Worm (Caenorhabditis elegans) whole organism, young adult: Measurements from ENCODE around the gene T26A5.2.

ENCODE experiments used
- F22D6.2 ChIP-seq: sonication (generic microtip); optimal IDR thresholded peaks from 2 replicates; lab custom pipeline; 2016; ENCODE audit warnings: mild to moderate bottlenecking, missing genetic modification characterization, missing compliant biosample characterization
- F23B12.7 ChIP-seq: sonication (generic microtip); optimal IDR thresholded peaks from 2 replicates; lab custom pipeline; 2017; ENCODE audit warnings: missing genetic modification characterization, mild to moderate bottlenecking, missing compliant biosample characterization, antibody characterized with exemption, moderate library complexity; ENCODE audit not compliant: insufficient read depth
- F33H1.4 ChIP-seq: fragments of 200-800 bp; sonication (Bioruptor generic); IDR thresholded peaks from 2 replicates; pipeline ENCODE4 v1.3.6; 2022; ENCODE audit warnings: missing genetic modification reagents, missing genetic modification characterization, missing compliant biosample characterization
- F57C9.4 ChIP-seq: sonication (generic microtip); optimal IDR thresholded peaks from 2 replicates; lab custom pipeline; 2017; ENCODE audit warnings: mild to moderate bottlenecking, missing genetic modification characterization, missing compliant biosample characterization
- T07F8.4 ChIP-seq: sonication (generic microtip); optimal IDR thresholded peaks from 2 replicates; lab custom pipeline; 2016; ENCODE audit warnings: mild to moderate bottlenecking, missing genetic modification characterization, moderate library complexity, missing compliant biosample characterization
- Y56A3A.18 ChIP-seq: fragments of 200-800 bp; sonication (Bioruptor generic); IDR thresholded peaks from 2 replicates; pipeline ENCODE4 v1.3.6; 2022; ENCODE audit warnings: missing genetic modification reagents, missing genetic modification characterization, missing compliant biosample characterization
- ZK185.1 ChIP-seq: sonication (generic microtip); optimal IDR thresholded peaks from 2 replicates; lab custom pipeline; 2016; ENCODE audit warnings: mild to moderate bottlenecking, missing genetic modification characterization, missing compliant biosample characterization; ENCODE audit not compliant: poor library complexity, severe bottlenecking
- akir-1 ChIP-seq: fragments of 200-800 bp; sonication (Bioruptor generic); optimal IDR thresholded peaks from 2 replicates; lab custom pipeline; 2018; ENCODE audit warnings: mild to moderate bottlenecking, missing genetic modification characterization, moderate library complexity, missing compliant biosample characterization
- athp-1 ChIP-seq: sonication (generic microtip); optimal IDR thresholded peaks from 2 replicates; lab custom pipeline; 2017; ENCODE audit warnings: mild to moderate bottlenecking, missing genetic modification characterization, missing compliant biosample characterization
- attf-3 ChIP-seq: fragments of 200-800 bp; sonication (Bioruptor generic); conservative IDR thresholded peaks from 2 replicates; pipeline ENCODE4 v1.3.6; 2022; ENCODE audit warnings: missing genetic modification reagents, missing genetic modification characterization, missing compliant biosample characterization
- ccch-3 ChIP-seq: fragments of 200-800 bp; sonication (Bioruptor generic); optimal IDR thresholded peaks from 2 replicates; lab custom pipeline; 2018; ENCODE audit warnings: mild to moderate bottlenecking, missing genetic modification characterization, missing compliant biosample characterization
- cebp-1 ChIP-seq, 2 experiments: fragments of 200-800 bp in 1 of 2; sonication (Bioruptor generic) in 1 of 2; sonication (generic microtip) in 1 of 2; IDR thresholded peaks in 1 of 2; optimal IDR thresholded peaks in 1 of 2; 2 replicates each; pipeline versions ENCODE4 v1.3.6 to Lab custom; 2017 to 2022; ENCODE audit warnings: missing compliant biosample characterization in 2 of 2, missing genetic modification characterization in 2 of 2, mild to moderate bottlenecking in 1 of 2, missing genetic modification reagents in 1 of 2, moderate library complexity in 1 of 2
- ceh-27 ChIP-seq: fragments of 200-800 bp; sonication (Bioruptor generic); optimal IDR thresholded peaks from 2 replicates; lab custom pipeline; 2018; ENCODE audit warnings: mild to moderate bottlenecking, missing genetic modification characterization, moderate library complexity, missing compliant biosample characterization
- ceh-91 ChIP-seq: fragments of 200-800 bp; sonication (Bioruptor generic); IDR thresholded peaks from 2 replicates; pipeline ENCODE4 v1.3.6; 2022; ENCODE audit warnings: missing genetic modification reagents, missing genetic modification characterization, missing compliant biosample characterization
- dox-1 ChIP-seq: fragments of 200-800 bp; sonication (Bioruptor generic); IDR thresholded peaks from 2 replicates; pipeline ENCODE4 v1.3.6; 2022; ENCODE audit warnings: missing genetic modification reagents, missing genetic modification characterization, missing compliant biosample characterization
- dpl-1 ChIP-seq: fragments of 150-350 bp; optimal IDR thresholded peaks from 2 replicates; lab custom pipeline; 2014; ENCODE audit warnings: missing biosample characterization, missing genetic modification reagents, missing genetic modification characterization
- efl-1 ChIP-seq: fragments of 150-350 bp; optimal IDR thresholded peaks from 2 replicates; lab custom pipeline; 2014; ENCODE audit warnings: missing biosample characterization, missing genetic modification reagents, missing genetic modification characterization
- egl-44 ChIP-seq: fragments of 200-800 bp; sonication (Bioruptor generic); IDR thresholded peaks from 2 replicates; pipeline ENCODE4 v1.3.6; 2022; ENCODE audit warnings: missing genetic modification reagents, missing genetic modification characterization, missing compliant biosample characterization
- ekl-4 ChIP-seq: fragments of 200-800 bp; sonication (Bioruptor generic); IDR thresholded peaks from 2 replicates; pipeline ENCODE4 v1.3.6; 2022; ENCODE audit warnings: missing genetic modification reagents, missing genetic modification characterization, missing compliant biosample characterization
- ets-4 ChIP-seq: fragments of 200-800 bp; sonication (Bioruptor generic); optimal IDR thresholded peaks from 2 replicates; lab custom pipeline; 2018; ENCODE audit warnings: mild to moderate bottlenecking, missing genetic modification characterization, missing compliant biosample characterization
- hlh-12 ChIP-seq: sonication (generic microtip); optimal IDR thresholded peaks from 2 replicates; lab custom pipeline; 2016; ENCODE audit warnings: missing genetic modification characterization, missing compliant biosample characterization
- hmg-1.2 ChIP-seq: fragments of 200-800 bp; sonication (Bioruptor generic); IDR thresholded peaks from 2 replicates; pipeline ENCODE4 v1.3.6; 2022; ENCODE audit warnings: missing genetic modification reagents, missing genetic modification characterization, missing compliant biosample characterization
- lin-54 ChIP-seq: fragments of 200-800 bp; sonication (Bioruptor generic); optimal IDR thresholded peaks from 2 replicates; lab custom pipeline; 2018; ENCODE audit warnings: mild to moderate bottlenecking, missing genetic modification characterization, missing compliant biosample characterization
- lir-1 ChIP-seq: fragments of 200-800 bp; sonication (Bioruptor generic); conservative IDR thresholded peaks from 2 replicates; pipeline ENCODE4 v1.3.6; 2022; ENCODE audit warnings: missing genetic modification reagents, missing genetic modification characterization, missing compliant biosample characterization
- lsl-1 ChIP-seq: fragments of 200-800 bp; sonication (Bioruptor generic); optimal IDR thresholded peaks from 2 replicates; lab custom pipeline; 2018; ENCODE audit warnings: mild to moderate bottlenecking, missing genetic modification characterization, moderate library complexity, missing compliant biosample characterization
- madf-10 ChIP-seq: sonication (generic microtip); optimal IDR thresholded peaks from 2 replicates; lab custom pipeline; 2016; ENCODE audit warnings: mild to moderate bottlenecking, missing genetic modification characterization, missing compliant biosample characterization
- madf-6 ChIP-seq: fragments of 200-800 bp; sonication (Bioruptor generic); IDR thresholded peaks from 2 replicates; pipeline ENCODE4 v1.3.6; 2022; ENCODE audit warnings: missing genetic modification reagents, missing genetic modification characterization, missing compliant biosample characterization
- mel-28 ChIP-seq: sonication (generic microtip); optimal IDR thresholded peaks from 2 replicates; lab custom pipeline; 2016; ENCODE audit warnings: borderline replicate concordance, mild to moderate bottlenecking, missing genetic modification characterization, missing compliant biosample characterization
- nfya-2 ChIP-seq: fragments of 200-800 bp; sonication (Bioruptor generic); IDR thresholded peaks from 2 replicates; pipeline ENCODE4 v1.3.6; 2022; ENCODE audit warnings: missing genetic modification reagents, missing genetic modification characterization, missing compliant biosample characterization
- nfyb-1 ChIP-seq: fragments of 200-800 bp; sonication (Bioruptor generic); IDR thresholded peaks from 2 replicates; pipeline ENCODE4 v1.3.6; 2022; ENCODE audit warnings: missing genetic modification reagents, missing genetic modification characterization, missing compliant biosample characterization
- rcor-1 ChIP-seq: fragments of 200-800 bp; sonication (Bioruptor generic); IDR thresholded peaks from 2 replicates; pipeline ENCODE4 v1.3.6; 2022; ENCODE audit warnings: missing genetic modification reagents, missing genetic modification characterization, missing compliant biosample characterization
- rec-8 ChIP-seq, 2 experiments: sonication (generic microtip); optimal IDR thresholded peaks; 2 replicates each; lab custom pipeline; 2016; ENCODE audit warnings: mild to moderate bottlenecking in 2 of 2, missing genetic modification characterization in 2 of 2, missing genetic modification reagents in 2 of 2, missing genotype in 2 of 2, missing biosample characterization in 1 of 2, missing compliant biosample characterization in 1 of 2, moderate library complexity in 1 of 2
- sdz-38 ChIP-seq: sonication (generic microtip); optimal IDR thresholded peaks from 2 replicates; lab custom pipeline; 2016; ENCODE audit warnings: missing genotype, missing genetic modification characterization, missing compliant biosample characterization
- snpc-1.3 ChIP-seq: sonication (generic microtip); optimal IDR thresholded peaks from 2 replicates; lab custom pipeline; 2017; ENCODE audit warnings: missing genetic modification characterization, mild to moderate bottlenecking, missing compliant biosample characterization, antibody characterized with exemption, moderate library complexity, missing genotype, missing genetic modification reagents; ENCODE audit not compliant: insufficient read depth
- snpc-3.4 ChIP-seq: sonication (generic microtip); optimal IDR thresholded peaks from 2 replicates; lab custom pipeline; 2017; ENCODE audit warnings: missing genetic modification characterization, mild to moderate bottlenecking, missing compliant biosample characterization, antibody characterized with exemption, moderate library complexity, missing genotype, missing genetic modification reagents
- snpc-4 ChIP-seq, 5 experiments: fragments of 150-350 bp in 1 of 5; sonication (generic microtip) in 4 of 5; optimal IDR thresholded peaks; 2 replicates each; lab custom pipeline; 2014 to 2018; ENCODE audit warnings: missing genetic modification characterization in 5 of 5, missing biosample characterization in 3 of 5, antibody characterized with exemption in 2 of 5, mild to moderate bottlenecking in 2 of 5, missing compliant biosample characterization in 2 of 5, missing genotype in 2 of 5, moderate library complexity in 2 of 5, missing genetic modification reagents in 1 of 5
- somi-1 ChIP-seq: fragments of 200-800 bp; sonication (Bioruptor generic); optimal IDR thresholded peaks from 2 replicates; lab custom pipeline; 2018; ENCODE audit warnings: mild to moderate bottlenecking, missing genetic modification characterization, missing compliant biosample characterization

The T26A5.2 gene

DNA sequence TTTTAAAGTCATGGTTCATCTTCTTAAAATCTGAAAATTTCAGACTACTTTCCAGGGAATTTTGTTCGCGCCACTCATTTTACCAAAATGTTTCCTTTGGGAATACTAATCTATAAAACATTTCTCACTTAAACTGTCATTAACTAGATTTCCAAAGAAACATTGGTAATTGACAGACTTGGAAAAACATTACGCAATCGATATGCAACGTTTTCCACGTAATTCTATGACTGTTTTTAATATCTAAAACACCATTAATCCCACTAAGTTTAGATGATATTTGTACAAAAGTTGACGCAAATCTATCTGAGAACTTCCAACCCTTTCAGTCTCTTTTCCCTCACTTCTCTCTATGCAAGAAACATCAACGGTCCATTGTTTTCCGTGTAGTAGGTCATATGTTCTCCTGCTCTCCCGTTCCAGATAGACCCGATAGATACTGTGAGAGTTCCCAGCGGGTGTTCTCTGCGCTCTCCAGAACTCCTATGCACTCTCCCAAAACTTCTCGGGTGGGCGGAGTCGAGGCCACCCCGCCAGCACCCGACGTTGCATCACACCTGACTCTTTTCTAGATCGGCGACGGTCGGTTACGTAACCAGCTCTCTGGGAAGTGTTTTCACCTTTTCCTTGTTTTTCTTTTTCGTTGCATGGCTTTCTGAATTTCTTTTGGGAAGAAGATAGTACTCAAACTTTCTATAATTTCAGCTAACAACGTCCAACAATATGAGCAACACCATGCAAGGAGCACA lies 11.3 kb downstream of the T26A5.2 start, which contains the start of gene zip-8:
zip-8 (plus strand) TSS at position 700 of the 749 bp plus-strand sequence.
- TF ChIP-seq hlh-12 (tag; lab: Kevin White, UChicago) (no peak), ceh-91 (GFP tag; lab: Robert Waterston, UW) (no peak), ccch-3 (GFP tag; lab: Kevin White, UChicago) (no peak), rcor-1 (GFP tag; lab: Robert Waterston, UW) (no peak), ceh-27 (GFP tag; lab: Kevin White, UChicago) (no peak), Y56A3A.18 (GFP tag; lab: Robert Waterston, UW) (no peak), egl-44 (GFP tag; lab: Robert Waterston, UW) (no peak), lir-1 (GFP tag; lab: Robert Waterston, UW) (no peak), athp-1 (no peak), dox-1 (GFP tag; lab: Robert Waterston, UW) (no peak), ZK185.1 (tag; lab: Kevin White, UChicago) (no peak), madf-10 (tag; lab: Kevin White, UChicago) (no peak), lsl-1 (no peak), rec-8 (tag; optimal IDR thresholded peaks at IDR 0.05; lab: Kevin White, UChicago) (no peak), ekl-4 (GFP tag; lab: Robert Waterston, UW) (no peak), nfya-2 (no peak)

DNA sequence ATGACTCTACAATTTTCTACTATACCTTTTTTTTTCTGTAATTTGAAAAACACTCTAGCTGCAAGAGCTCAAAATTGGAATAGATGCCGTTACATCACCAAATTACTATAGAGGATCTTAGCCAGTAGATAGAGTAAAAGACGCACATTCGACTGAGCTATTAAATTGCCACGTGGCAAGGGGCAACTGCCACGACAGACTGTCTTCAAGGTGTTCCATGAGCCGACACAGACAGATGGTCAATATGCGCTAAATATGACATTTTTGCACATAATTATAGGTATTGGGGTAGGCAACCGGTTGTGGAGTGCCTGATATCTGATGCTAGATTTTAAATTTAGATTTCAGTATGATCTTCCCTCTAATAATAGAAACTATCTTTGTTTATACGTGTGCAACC lies 12.3 kb downstream of the T26A5.2 start:
- no peak for TF ChIP-seq ccch-3 (GFP tag; lab: Kevin White, UChicago)

DNA sequence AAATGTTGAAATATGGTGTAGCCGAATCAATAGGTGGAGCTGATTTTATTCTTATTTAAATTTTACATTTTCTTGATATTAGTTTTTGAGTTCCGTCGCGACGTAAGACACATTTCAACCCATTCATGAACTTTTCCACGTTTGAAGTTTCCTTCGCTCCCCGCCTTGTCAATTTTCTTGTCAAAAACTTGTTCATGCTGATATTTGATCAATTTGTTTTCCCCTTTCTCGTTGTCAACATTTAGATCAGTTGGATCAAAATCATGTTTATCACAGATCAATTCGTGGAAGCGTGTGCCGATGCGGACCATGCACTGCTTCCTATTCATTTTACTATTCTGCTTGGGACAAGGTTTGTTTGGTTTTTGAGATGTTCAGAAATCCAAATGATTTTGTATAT lies 15.8 kb downstream of the T26A5.2 start, which contains the start of gene chtb-2:
chtb-2 (plus strand) TSS at position 301 of the 400 bp plus-strand sequence.
- TF ChIP-seq T07F8.4 (tag; lab: Kevin White, UChicago), result no peak
- no peak for TF ChIP-seq madf-10 (tag; lab: Kevin White, UChicago)
- no peak for TF ChIP-seq F57C9.4
- no peak for TF ChIP-seq mel-28 (tag; lab: Kevin White, UChicago)

DNA sequence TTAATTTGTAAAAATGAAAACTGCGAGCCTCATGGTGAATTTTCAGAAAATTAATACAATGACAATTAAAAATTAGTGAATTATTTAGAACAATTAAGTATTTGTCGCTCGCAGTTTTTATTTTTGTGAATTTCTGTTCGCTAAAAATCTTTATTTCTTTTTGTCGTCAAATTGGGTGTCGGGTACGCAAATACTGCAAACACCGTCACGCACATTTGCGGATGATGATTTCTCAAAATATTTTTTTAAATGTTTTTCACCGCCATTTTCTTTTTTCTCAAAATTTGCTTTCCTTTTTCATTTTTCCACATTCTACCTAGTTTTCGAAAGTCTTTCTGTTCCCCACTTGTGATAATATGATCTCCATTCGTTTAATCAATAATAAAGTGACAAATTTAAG lies 21.8 kb downstream of the T26A5.2 start:
- TF ChIP-seq snpc-1.3 (tag; lab: Kevin White, UChicago) (peak; percentile 73), F22D6.2 (tag; lab: Kevin White, UChicago) (no peak), hmg-1.2 (0 out of 2 replicates have a peak, but pooled peaks have one; percentile 9), somi-1 (GFP tag; lab: Kevin White, UChicago) (no peak), F23B12.7 (peak; percentile 43), lin-54 (GFP tag; lab: Kevin White, UChicago) (peak; percentile 51), efl-1 (GFP tag; lab: Kevin White, UChicago) (peak; percentile 61), snpc-4 (GFP tag; optimal IDR thresholded peaks at IDR 0.05; lab: Kevin White, UChicago) (no peak), snpc-4 (tag; optimal IDR thresholded peaks at IDR 0.05; lab: Kevin White, UChicago) (peak in 1 of 4 experiments; percentile 1), attf-3 (GFP tag; lab: Robert Waterston, UW) (0 out of 2 replicates have a peak, but pooled peaks have one; percentile 12), madf-6 (GFP tag; lab: Robert Waterston, UW) (peak; percentile 47; the same call in 1 of the 2 replicates), cebp-1 (GFP tag; IDR thresholded peaks at IDR 0.05; lab: Robert Waterston, UW) (no peak), cebp-1 (tag; optimal IDR thresholded peaks at IDR 0.05; lab: Kevin White, UChicago) (no peak), akir-1 (GFP tag; lab: Kevin White, UChicago) (no peak), ets-4 (GFP tag; lab: Kevin White, UChicago) (no peak), snpc-3.4 (tag; lab: Kevin White, UChicago) (peak; percentile 52), F33H1.4 (GFP tag; lab: Robert Waterston, UW) (peak; percentile 34; the same call in 1 of the 2 replicates), nfyb-1 (GFP tag; lab: Robert Waterston, UW) (peak; percentile 60; the same call in 1 of the 2 replicates), dpl-1 (GFP tag; lab: Kevin White, UChicago) (peak; percentile 24), sdz-38 (tag; lab: Kevin White, UChicago) (no peak)
- TF ChIP-seq, all 124 proteins: peak for 12
